Worm (Caenorhabditis elegans): ENCODE results near the gene W03G11.4.

- TF ChIP-seq ama-1 (optimal IDR thresholded peaks at IDR 0.05) (no peak), unc-62 (GFP tag; optimal IDR thresholded peaks at IDR 0.05) (no peak), blmp-1 (tag; optimal IDR thresholded peaks at IDR 0.05; ENCODE audit: insufficient read depth) (no peak), nhr-237 (tag; optimal IDR thresholded peaks at IDR 0.05) (no peak), mab-5 (tag; optimal IDR thresholded peaks at IDR 0.05) (no peak), unc-39 (tag; optimal IDR thresholded peaks at IDR 0.05) (no peak), sma-9 (GFP tag; optimal IDR thresholded peaks at IDR 0.05) (no peak), sma-9 (tag; optimal IDR thresholded peaks at IDR 0.05) (no peak), nhr-11 (tag; optimal IDR thresholded peaks at IDR 0.05) (no peak)
Observed at ce11 chrX:12086297-12086696, 6.6 kb downstream of the W03G11.4 start.
